Worm (Caenorhabditis elegans) whole organism, L1 larva: ENCODE measurements around the gene pes-10.

ENCODE experiments used
- aly-2 ChIP-seq: fragments of 150-350 bp; optimal IDR thresholded peaks from 2 replicates; lab custom pipeline; 2014; ENCODE audit warnings: missing biosample characterization, missing genetic modification characterization
- ceh-8 ChIP-seq: fragments of 200-800 bp; sonication (Bioruptor generic); optimal IDR thresholded peaks from 2 replicates; lab custom pipeline; 2018; ENCODE audit warnings: mild to moderate bottlenecking, missing genetic modification characterization, moderate library complexity, missing compliant biosample characterization
- ceh-82 ChIP-seq, 3 experiments: fragments of 150-350 bp in 1 of 3; sonication (generic microtip) in 2 of 3; optimal IDR thresholded peaks; 2 replicates each; lab custom pipeline; 2014 to 2017; ENCODE audit warnings: missing biosample characterization in 3 of 3, missing genetic modification characterization in 3 of 3
- ceh-90 ChIP-seq: sonication (generic microtip); optimal IDR thresholded peaks from 2 replicates; lab custom pipeline; 2016; ENCODE audit warnings: missing genetic modification characterization, missing compliant biosample characterization
- efl-1 ChIP-seq, 4 experiments: fragments of 150-350 bp; optimal IDR thresholded peaks in 3 of 4; peaks in 1 of 4; 1 replicate in 1 of 4; 2 replicates in 3 of 4; lab custom pipeline; 2014; ENCODE audit warnings: missing biosample characterization in 2 of 4, missing genetic modification characterization in 2 of 4, missing genetic modification reagents in 2 of 4
- jun-1 ChIP-seq: fragments of 150-350 bp; optimal IDR thresholded peaks from 2 replicates; lab custom pipeline; 2014; ENCODE audit warnings: missing biosample characterization, missing genetic modification reagents, missing genetic modification characterization
- lin-13 ChIP-seq: fragments of 150-350 bp; optimal IDR thresholded peaks from 2 replicates; lab custom pipeline; 2014; ENCODE audit warnings: missing biosample characterization, missing genetic modification reagents, missing genetic modification characterization
- lin-15B ChIP-seq: fragments of 150-350 bp; sonication (generic microtip); optimal IDR thresholded peaks from 3 replicates; lab custom pipeline; 2014; ENCODE audit warnings: missing biosample characterization, missing genetic modification characterization
- lin-35 ChIP-seq, 2 experiments: fragments of 150-350 bp; optimal IDR thresholded peaks; 2 replicates each; lab custom pipeline; 2014; ENCODE audit warnings: missing biosample characterization in 2 of 2, missing genetic modification characterization in 2 of 2, missing genetic modification reagents in 2 of 2
- mef-2 ChIP-seq: fragments of 150-350 bp; optimal IDR thresholded peaks from 2 replicates; lab custom pipeline; 2014; ENCODE audit warnings: missing biosample characterization, missing genetic modification characterization
- nhr-28 ChIP-seq: fragments of 150-350 bp; optimal IDR thresholded peaks from 2 replicates; lab custom pipeline; 2014; ENCODE audit warnings: missing biosample characterization, missing genetic modification characterization
- pax-3 ChIP-seq: fragments of 200-800 bp; sonication (Bioruptor generic); optimal IDR thresholded peaks from 2 replicates; lab custom pipeline; 2018; ENCODE audit warnings: mild to moderate bottlenecking, missing genetic modification characterization, moderate library complexity, missing compliant biosample characterization
- unc-130 ChIP-seq: fragments of 150-350 bp; optimal IDR thresholded peaks from 2 replicates; lab custom pipeline; 2017; ENCODE audit warnings: missing biosample characterization, missing genetic modification characterization, inconsistent platforms
- ztf-11 ChIP-seq, 2 experiments: sonication (generic microtip); optimal IDR thresholded peaks; 2 replicates each; lab custom pipeline; 2016 to 2017; ENCODE audit warnings: missing genetic modification characterization in 2 of 2, missing biosample characterization in 1 of 2, missing compliant biosample characterization in 1 of 2

ce11 chrII:12798814-12799213, 48.8 kb downstream of the pes-10 start:
- TF ChIP-seq aly-2: no peak
- peak; percentile 48 for TF ChIP-seq mef-2 (tag; lab: Kevin White, UChicago)
- TF ChIP-seq ceh-90: no peak
- TF ChIP-seq ceh-82 (tag; optimal IDR thresholded peaks at IDR 0.05; lab: Kevin White, UChicago): peak in 2 of 3 experiments; percentile 4 to 47
- peak; percentile 67 for TF ChIP-seq pax-3 (tag; lab: Kevin White, UChicago)
- no peak for TF ChIP-seq ztf-11 (tag; optimal IDR thresholded peaks at IDR 0.05; lab: Kevin White, UChicago)
- peak; percentile 41 for TF ChIP-seq unc-130 (tag; lab: Kevin White, UChicago)
- TF ChIP-seq ceh-8 (GFP tag; lab: Kevin White, UChicago): no peak
- peak; percentile 72 for TF ChIP-seq lin-13 (GFP tag; lab: Kevin White, UChicago)
- no peak for TF ChIP-seq lin-15B (tag; lab: Kevin White, UChicago)
- TF ChIP-seq efl-1 (optimal IDR thresholded peaks at IDR 0.05; lab: Kevin White, UChicago): peak; percentile 67 to 69
- TF ChIP-seq efl-1 (GFP tag; optimal IDR thresholded peaks at IDR 0.05 in 1 of 2; lab: Kevin White, UChicago): peak; percentile 53 to 95
- TF ChIP-seq nhr-28 (tag; lab: Kevin White, UChicago): no peak
- peak; percentile 62 to 85 for TF ChIP-seq lin-35 (GFP tag; optimal IDR thresholded peaks at IDR 0.05; lab: Kevin White, UChicago)
- TF ChIP-seq jun-1: peak; percentile 84
